Worm (Caenorhabditis elegans): ENCODE results near the gene lips-10.

- no peak for TF ChIP-seq sptf-1 (tag; optimal IDR thresholded peaks at IDR 0.05)
- no peak for TF ChIP-seq mab-5 (tag; optimal IDR thresholded peaks at IDR 0.05)
- no peak for TF ChIP-seq lsy-2 (tag; optimal IDR thresholded peaks at IDR 0.05)
- TF ChIP-seq nhr-76 (tag; optimal IDR thresholded peaks at IDR 0.05): no peak
- TF ChIP-seq unc-62 (GFP tag; optimal IDR thresholded peaks at IDR 0.05): no peak
Observed at ce11 chrII:8442717-8443223, 3.8 kb downstream of the lips-10 start, which contains the start of gene eif-3.G.
